Worm (Caenorhabditis elegans): ENCODE data around the gene mrpl-11.

- TF ChIP-seq unc-62 (GFP tag; optimal IDR thresholded peaks at IDR 0.05) (no peak), nhr-12 (tag; optimal IDR thresholded peaks at IDR 0.05) (peak; percentile 30), lsy-2 (tag; optimal IDR thresholded peaks at IDR 0.05) (peak; percentile 66), sptf-1 (tag; optimal IDR thresholded peaks at IDR 0.05) (peak; percentile 91), tbx-8 (GFP tag; optimal IDR thresholded peaks at IDR 0.05) (no peak), sem-2 (GFP tag; optimal IDR thresholded peaks at IDR 0.05) (peak; percentile 48), lin-13 (tag; optimal IDR thresholded peaks at IDR 0.05) (peak; percentile 37), snpc-4 (tag; optimal IDR thresholded peaks at IDR 0.05) (no peak), flh-1 (GFP tag; optimal IDR thresholded peaks at IDR 0.05) (peak; percentile 43), ztf-11 (tag; optimal IDR thresholded peaks at IDR 0.05) (peak; percentile 68), blmp-1 (tag; optimal IDR thresholded peaks at IDR 0.05) (peak; percentile 56), unc-39 (tag; optimal IDR thresholded peaks at IDR 0.05) (no peak), nhr-76 (tag; optimal IDR thresholded peaks at IDR 0.05) (peak; percentile 55), mab-5 (tag; optimal IDR thresholded peaks at IDR 0.05) (peak; percentile 13)
These were observed 50.5 kb downstream of the mrpl-11 start, which contains the start of gene mtss-1 for ce11 chrIII:8767889-8768361.
